Fruit fly (Drosophila melanogaster) whole organism, prepupa: ENCODE data around the gene hob.

Experiments used
- CG10631 ChIP-seq: fragments of 200-800 bp; sonication (Bioruptor generic); optimal IDR thresholded peaks from 2 replicates; lab custom pipeline; 2016; ENCODE audit warnings: missing biosample characterization, missing genetic modification characterization
- CG10669 ChIP-seq: fragments of 200-800 bp; sonication (Bioruptor generic); optimal IDR thresholded peaks from 3 replicates; lab custom pipeline; 2018; ENCODE audit warnings: missing biosample characterization, mild to moderate bottlenecking, missing genetic modification characterization, moderate library complexity
- CG11762 ChIP-seq: fragments of 200-800 bp; sonication (Bioruptor generic); optimal IDR thresholded peaks from 3 replicates; lab custom pipeline; 2016; ENCODE audit warnings: missing biosample characterization, missing genetic modification characterization; ENCODE audit not compliant: insufficient read depth
- CG1621 ChIP-seq: fragments of 200-800 bp; sonication (Bioruptor generic); optimal IDR thresholded peaks from 3 replicates; lab custom pipeline; 2018; ENCODE audit warnings: missing biosample characterization, mild to moderate bottlenecking, missing genetic modification characterization
- CG3032 ChIP-seq: fragments of 200-800 bp; optimal IDR thresholded peaks from 2 replicates; lab custom pipeline; 2019; ENCODE audit warnings: missing biosample characterization, mild to moderate bottlenecking, missing genetic modification characterization, moderate library complexity
- CG31627 ChIP-seq: fragments of 200-800 bp; sonication (Bioruptor generic); optimal IDR thresholded peaks from 3 replicates; lab custom pipeline; 2016; ENCODE audit warnings: missing biosample characterization, missing genetic modification characterization
- CG32006 ChIP-seq: fragments of 200-800 bp; sonication (Bioruptor generic); optimal IDR thresholded peaks from 3 replicates; lab custom pipeline; 2017; ENCODE audit warnings: missing biosample characterization, mild to moderate bottlenecking, missing genetic modification characterization
- CG3919 ChIP-seq: fragments of 200-800 bp; sonication (Bioruptor generic); optimal IDR thresholded peaks from 3 replicates; lab custom pipeline; 2016; ENCODE audit warnings: missing biosample characterization, missing genetic modification characterization
- CG6276 ChIP-seq: fragments of 200-800 bp; sonication (Bioruptor generic); optimal IDR thresholded peaks from 2 replicates; lab custom pipeline; 2017; ENCODE audit warnings: missing biosample characterization, mild to moderate bottlenecking, missing genetic modification characterization
- CG6792 ChIP-seq: fragments of 200-800 bp; sonication (Bioruptor generic); optimal IDR thresholded peaks from 3 replicates; lab custom pipeline; 2016; ENCODE audit warnings: missing biosample characterization, missing genetic modification characterization
- CG8119 ChIP-seq: fragments of 200-800 bp; sonication (Bioruptor generic); IDR thresholded peaks from 3 replicates; pipeline ENCODE4 v1.3.6; 2022; ENCODE audit warnings: missing biosample characterization, missing genetic modification characterization
- CG8319 ChIP-seq: fragments of 200-800 bp; sonication (Bioruptor generic); optimal IDR thresholded peaks from 3 replicates; lab custom pipeline; 2016; ENCODE audit warnings: missing biosample characterization, missing genetic modification characterization
- CG8632 ChIP-seq: fragments of 200-800 bp; sonication (Bioruptor generic); optimal IDR thresholded peaks from 3 replicates; lab custom pipeline; 2016; ENCODE audit warnings: missing biosample characterization, missing genetic modification characterization
- CG9139 ChIP-seq: fragments of 200-800 bp; sonication (Bioruptor generic); optimal IDR thresholded peaks from 3 replicates; lab custom pipeline; 2017; ENCODE audit warnings: missing biosample characterization, mild to moderate bottlenecking, missing genetic modification characterization
- Eip75B ChIP-seq: fragments of 200-800 bp; sonication (Bioruptor generic); optimal IDR thresholded peaks from 3 replicates; lab custom pipeline; 2016; ENCODE audit warnings: missing biosample characterization, missing genetic modification characterization
- Eip78C ChIP-seq: fragments of 200-800 bp; sonication (Bioruptor generic); peaks from one replicate; lab custom pipeline; 2016; ENCODE audit warnings: missing biosample characterization, missing genetic modification characterization
- Eip93F ChIP-seq: fragments of 200-800 bp; sonication (Bioruptor generic); optimal IDR thresholded peaks from 2 replicates; lab custom pipeline; 2016; ENCODE audit warnings: missing biosample characterization, mild to moderate bottlenecking, missing genetic modification characterization
- Ets21C ChIP-seq: fragments of 200-800 bp; sonication (Bioruptor generic); optimal IDR thresholded peaks from 3 replicates; lab custom pipeline; 2016; ENCODE audit warnings: missing biosample characterization, missing genetic modification characterization
- Ets96B ChIP-seq: fragments of 200-800 bp; optimal IDR thresholded peaks from 2 replicates; lab custom pipeline; 2019; ENCODE audit warnings: missing biosample characterization, mild to moderate bottlenecking, missing genetic modification characterization, moderate library complexity
- Hr38 ChIP-seq: sonication (Bioruptor generic); optimal IDR thresholded peaks from 2 replicates; lab custom pipeline; 2016; ENCODE audit warnings: missing biosample characterization, missing genetic modification characterization
- Hr39 ChIP-seq: fragments of 200-800 bp; sonication (Bioruptor generic); optimal IDR thresholded peaks from 2 replicates; lab custom pipeline; 2016; ENCODE audit warnings: missing biosample characterization, missing genetic modification characterization
- OdsH ChIP-seq: fragments of 200-800 bp; sonication (Bioruptor generic); optimal IDR thresholded peaks from 3 replicates; lab custom pipeline; 2016; ENCODE audit warnings: missing biosample characterization, missing genetic modification characterization
- Smox ChIP-seq: fragments of 200-800 bp; sonication (Bioruptor generic); optimal IDR thresholded peaks from 3 replicates; lab custom pipeline; 2016; ENCODE audit warnings: missing biosample characterization, missing genetic modification characterization
- Sox14 ChIP-seq: fragments of 200-800 bp; sonication (Bioruptor generic); optimal IDR thresholded peaks from 3 replicates; lab custom pipeline; 2016; ENCODE audit warnings: missing biosample characterization, missing genetic modification characterization
- acj6 ChIP-seq: fragments of 200-800 bp; sonication (Bioruptor generic); optimal IDR thresholded peaks from 3 replicates; lab custom pipeline; 2016; ENCODE audit warnings: missing biosample characterization, missing genetic modification characterization
- cyc ChIP-seq: fragments of 200-800 bp; sonication (Bioruptor generic); optimal IDR thresholded peaks from 3 replicates; lab custom pipeline; 2016; ENCODE audit warnings: missing biosample characterization, missing genetic modification characterization
- dsx ChIP-seq: fragments of 200-800 bp; optimal IDR thresholded peaks from 3 replicates; lab custom pipeline; 2019; ENCODE audit warnings: missing biosample characterization, mild to moderate bottlenecking, missing genetic modification characterization, moderate library complexity; ENCODE audit not compliant: poor library complexity, severe bottlenecking
- eg ChIP-seq: fragments of 200-800 bp; sonication (Bioruptor generic); IDR thresholded peaks from 3 replicates; pipeline ENCODE4 v1.3.6; 2022; ENCODE audit warnings: missing biosample characterization, missing genetic modification characterization
- esn ChIP-seq: fragments of 200-800 bp; sonication (Bioruptor generic); optimal IDR thresholded peaks from 2 replicates; lab custom pipeline; 2016; ENCODE audit warnings: missing biosample characterization, mild to moderate bottlenecking, missing genetic modification characterization, moderate library complexity
- fd59A ChIP-seq: fragments of 200-800 bp; sonication (Bioruptor generic); optimal IDR thresholded peaks from 2 replicates; lab custom pipeline; 2017; ENCODE audit warnings: missing biosample characterization, mild to moderate bottlenecking, missing genetic modification characterization, missing genetic modification reagents
- lz ChIP-seq: fragments of 200-800 bp; sonication (Bioruptor generic); optimal IDR thresholded peaks from 3 replicates; lab custom pipeline; 2016; ENCODE audit warnings: missing biosample characterization, missing genetic modification characterization
- net ChIP-seq: fragments of 200-800 bp; sonication (Bioruptor generic); optimal IDR thresholded peaks from 3 replicates; lab custom pipeline; 2016; ENCODE audit warnings: missing biosample characterization, missing genetic modification characterization
- pdm3 ChIP-seq: fragments of 200-800 bp; sonication (Bioruptor generic); optimal IDR thresholded peaks from 3 replicates; lab custom pipeline; 2016; ENCODE audit warnings: missing biosample characterization, missing genetic modification characterization
- salr ChIP-seq, 2 experiments: fragments of 200-800 bp; sonication (Bioruptor generic); optimal IDR thresholded peaks; 3 replicates each; lab custom pipeline; 2016 to 2018; ENCODE audit warnings: missing biosample characterization in 2 of 2, missing genetic modification characterization in 2 of 2, mild to moderate bottlenecking in 1 of 2
- svp ChIP-seq: fragments of 200-800 bp; sonication (Bioruptor generic); peaks from one replicate; lab custom pipeline; 2016; ENCODE audit warnings: missing biosample characterization, missing genetic modification characterization
- topi ChIP-seq: fragments of 200-800 bp; sonication (Bioruptor generic); optimal IDR thresholded peaks from 3 replicates; lab custom pipeline; 2016; ENCODE audit warnings: missing biosample characterization, missing genetic modification characterization
- vri ChIP-seq: fragments of 200-800 bp; sonication (Bioruptor generic); optimal IDR thresholded peaks from 3 replicates; lab custom pipeline; 2016; ENCODE audit warnings: missing biosample characterization, mild to moderate bottlenecking, missing genetic modification characterization

hob gene

DNA sequence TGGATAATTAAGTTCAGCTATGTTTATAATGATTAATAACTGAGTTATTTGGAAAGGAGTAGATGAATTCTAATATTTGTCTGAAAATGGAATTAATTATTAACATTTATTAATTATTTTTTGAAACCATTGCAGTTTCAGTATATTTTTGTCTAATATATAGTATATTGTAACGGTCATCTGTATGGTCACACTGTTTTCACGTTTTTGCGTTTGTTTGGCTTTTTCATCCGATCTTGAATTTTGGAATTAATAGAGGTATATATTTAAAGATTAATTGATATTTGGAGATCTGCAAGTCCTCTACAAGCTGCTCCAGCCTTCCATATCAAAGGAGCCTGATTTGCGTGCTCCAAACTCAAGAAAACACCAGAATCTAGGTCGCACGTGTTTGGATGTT lies 49.6 kb downstream of the hob start, which contains the start of the genes CG32278 and CG32281:
Gene CG32278, plus strand, starts transcription at position 180 of the 400 bp plus-strand sequence.
Gene CG32281, plus strand, starts transcription at position 269 of the 400 bp plus-strand sequence.
- TF ChIP-seq Hr39 (GFP tag; lab: Kevin White, UChicago) (no peak), CG10669 (GFP tag; lab: Kevin White, UChicago) (no peak), salr (GFP tag; optimal IDR thresholded peaks at IDR 0.05; lab: Kevin White, UChicago) (no peak), eg (GFP tag; lab: Robert Waterston, UW) (no peak), Ets96B (tag; lab: Kevin White, UChicago) (no peak), CG8319 (GFP tag; lab: Kevin White, UChicago) (no peak), Ets21C (GFP tag; lab: Kevin White, UChicago) (no peak), Hr38 (GFP tag; lab: Kevin White, UChicago) (no peak), vri (GFP tag; lab: Kevin White, UChicago) (no peak), CG11762 (GFP tag; lab: Kevin White, UChicago) (no peak), lz (GFP tag; lab: Kevin White, UChicago) (no peak), Smox (GFP tag; lab: Kevin White, UChicago) (no peak), CG6276 (GFP tag; lab: Kevin White, UChicago) (no peak), CG3032 (tag; lab: Kevin White, UChicago) (no peak), OdsH (no peak), Eip78C (GFP tag; lab: Kevin White, UChicago) (no peak)

DNA sequence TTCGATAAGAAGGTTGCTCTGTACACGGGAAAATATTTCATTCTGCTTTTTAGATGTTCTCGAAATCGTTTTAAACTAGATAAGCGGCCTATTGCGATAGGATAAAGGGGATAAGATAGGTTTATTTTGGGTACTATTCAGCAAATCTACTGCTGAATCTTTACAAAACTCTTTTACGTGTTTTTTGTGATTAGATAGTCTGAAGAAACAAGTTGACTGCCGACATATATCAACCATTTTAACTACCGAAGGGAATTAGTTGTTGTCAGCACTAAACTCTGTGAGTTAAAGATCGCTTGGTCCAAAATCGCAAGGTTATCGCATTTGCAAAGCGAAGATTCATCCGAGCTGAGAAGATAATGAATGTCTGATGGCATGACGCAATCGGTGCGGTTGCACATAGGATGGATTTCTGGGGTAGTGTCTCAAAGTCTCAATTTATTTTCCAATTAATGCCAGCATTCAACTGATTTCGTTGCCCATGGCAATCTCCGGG lies 52.5 kb downstream of the hob start, which contains the start of gene Asciz:
Gene Asciz, minus strand, starts transcription at position 51 of the 496 bp plus-strand sequence.
- TF ChIP-seq svp (GFP tag; lab: Kevin White, UChicago): peak; percentile 92
- TF ChIP-seq esn (GFP tag; lab: Kevin White, UChicago): no peak
- TF ChIP-seq topi (GFP tag; lab: Kevin White, UChicago): no peak

DNA sequence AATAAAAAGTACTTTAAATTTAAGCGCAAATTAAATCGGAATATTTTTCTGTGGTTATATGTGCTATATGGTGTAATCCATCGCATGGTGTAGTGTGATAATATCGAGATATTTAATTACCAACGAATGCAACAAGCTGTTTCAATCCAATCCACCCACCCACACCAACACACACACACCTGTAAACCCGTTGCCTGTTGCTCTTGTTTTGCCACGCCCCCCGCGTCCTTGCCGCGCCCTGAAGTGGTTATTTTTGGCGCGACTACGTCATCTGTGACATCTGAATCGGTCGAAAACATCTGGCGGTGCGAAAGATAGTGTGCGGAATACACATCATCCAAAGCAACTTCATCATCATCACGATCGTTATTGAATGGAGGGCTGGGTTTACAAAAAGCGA lies 53.3 kb downstream of the hob start:
- TF ChIP-seq CG10631 (GFP tag; lab: Kevin White, UChicago) (no peak), Eip75B (GFP tag; lab: Kevin White, UChicago) (no peak), CG6276 (GFP tag; lab: Kevin White, UChicago) (no peak), vri (GFP tag; lab: Kevin White, UChicago) (peak; percentile 15)
- TF ChIP-seq, all 60 proteins: peak for 1

DNA sequence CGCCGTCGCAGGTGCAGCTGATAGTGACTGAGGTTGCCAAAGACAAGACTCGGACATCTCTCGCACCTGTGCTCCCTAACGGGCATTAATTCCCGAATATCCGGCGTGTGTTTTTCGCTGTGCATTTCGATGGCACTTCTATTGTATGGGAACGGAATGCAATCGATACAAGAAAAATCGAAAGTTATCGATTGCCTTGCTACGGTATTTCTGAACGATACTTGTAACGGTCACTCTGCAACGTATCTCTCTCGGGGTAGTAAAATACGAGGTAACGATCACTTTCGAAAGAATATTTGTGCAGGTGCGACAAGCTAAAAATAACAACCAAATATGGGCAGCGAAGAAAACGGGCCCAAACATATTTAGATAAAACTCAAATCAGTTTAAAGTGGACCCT lies 53.8 kb downstream of the hob start, which contains the start of gene CG32280:
Gene CG32280, plus strand, starts transcription at position 231 of the 400 bp plus-strand sequence.
- TF ChIP-seq fd59A (no peak), acj6 (no peak), CG3919 (GFP tag; lab: Kevin White, UChicago) (no peak), Hr39 (GFP tag; lab: Kevin White, UChicago) (peak; percentile 33), Sox14 (GFP tag; lab: Kevin White, UChicago) (peak; percentile 27), eg (GFP tag; lab: Robert Waterston, UW) (no peak; the same call in 1 of the 3 replicates), Eip93F (GFP tag; lab: Kevin White, UChicago) (no peak), CG3032 (tag; lab: Kevin White, UChicago) (no peak), cyc (peak; percentile 36), CG6792 (GFP tag; lab: Kevin White, UChicago) (peak; percentile 5), CG31627 (peak; percentile 23), Eip75B (GFP tag; lab: Kevin White, UChicago) (no peak), CG32006 (GFP tag; lab: Kevin White, UChicago) (no peak), CG1621 (peak; percentile 67), CG8119 (GFP tag; lab: Robert Waterston, UW) (no peak), lz (GFP tag; lab: Kevin White, UChicago) (peak; percentile 29), Smox (GFP tag; lab: Kevin White, UChicago) (no peak), vri (GFP tag; lab: Kevin White, UChicago) (no peak), net (GFP tag; lab: Kevin White, UChicago) (no peak), esn (GFP tag; lab: Kevin White, UChicago) (peak; percentile 48), CG8632 (GFP tag; lab: Kevin White, UChicago) (no peak), pdm3 (GFP tag; lab: Kevin White, UChicago) (no peak), Eip78C (GFP tag; lab: Kevin White, UChicago) (no peak), dsx (GFP tag; lab: Kevin White, UChicago) (no peak), Ets21C (GFP tag; lab: Kevin White, UChicago) (peak; percentile 20), CG9139 (no peak)
